ENCODE assay signal across 6 fruit fly cellular contexts in the genomic region with DNA sequence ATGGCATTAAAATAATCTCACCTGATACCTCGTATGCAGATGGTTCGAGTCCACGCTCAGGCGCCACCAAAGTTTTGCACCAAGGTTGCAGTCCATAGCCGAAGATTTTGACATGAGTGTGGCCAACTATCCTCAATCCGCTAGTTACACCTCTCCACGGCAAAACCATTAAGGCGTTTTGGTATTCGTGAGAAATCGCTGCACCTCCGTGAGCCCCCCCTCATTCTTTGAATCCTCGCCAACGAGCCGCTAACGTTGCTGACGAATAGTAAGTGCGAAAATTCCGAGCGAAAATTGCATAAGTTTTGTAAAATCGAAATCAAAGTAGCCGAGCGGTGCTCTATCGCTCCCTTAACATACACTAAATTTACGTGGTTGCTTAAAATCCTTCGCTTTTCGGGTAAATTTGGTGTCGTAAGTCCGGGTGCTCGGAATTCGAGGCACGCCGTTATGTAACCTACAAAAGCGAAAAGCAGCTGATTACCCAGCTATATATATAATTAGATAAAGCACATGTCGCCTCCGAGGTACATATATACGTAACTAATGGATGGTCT.
A peak's percentile ranks its signal among the peaks of the same experiment; 100 is the strongest.
TF ChIP-seq lines count a peak whose summit lies in the region.

A gene (plus strand): TSS at position 217 of the 557 bp plus-strand sequence.

- TF ChIP-seq CTCF in S2 (optimal IDR thresholded peaks at IDR 0.05; lab: Kevin White, UChicago) = peak; percentile 81 to 83
- peak; percentile 86 for TF ChIP-seq CTCF in whole organism, embryonic (GFP tag; optimal IDR thresholded peaks at IDR 0.05; lab: Kevin White, UChicago)

TF ChIP-seq in whole organism, adult, 20 proteins besides CTCF, POLR2A, EP300 and RAD21:
- TF ChIP-seq cic (GFP tag; optimal IDR thresholded peaks at IDR 0.05; lab: Kevin White, UChicago) (peak; percentile 62), bab1 (GFP tag; optimal IDR thresholded peaks at IDR 0.05; lab: Kevin White, UChicago) (peak; percentile 77), CG7101 (tag; optimal IDR thresholded peaks at IDR 0.05; lab: Kevin White, UChicago) (peak; percentile 52), toe (GFP tag; optimal IDR thresholded peaks at IDR 0.05; lab: Kevin White, UChicago) (no peak), Clk (GFP tag; optimal IDR thresholded peaks at IDR 0.05; lab: Kevin White, UChicago) (no peak), Mnt (GFP tag; optimal IDR thresholded peaks at IDR 0.05; lab: Kevin White, UChicago) (peak; percentile 93), tj (GFP tag; optimal IDR thresholded peaks at IDR 0.05; lab: Kevin White, UChicago) (peak; percentile 68), CG1620 (GFP tag; optimal IDR thresholded peaks at IDR 0.05; lab: Kevin White, UChicago) (peak; percentile 1), CG33017 (tag; optimal IDR thresholded peaks at IDR 0.05; lab: Kevin White, UChicago) (peak; percentile 37), CG5204 (GFP tag; optimal IDR thresholded peaks at IDR 0.05; lab: Kevin White, UChicago) (no peak), CG11617 (GFP tag; optimal IDR thresholded peaks at IDR 0.05; lab: Kevin White, UChicago) (peak; percentile 60), CG14711 (tag; optimal IDR thresholded peaks at IDR 0.05; lab: Kevin White, UChicago) (peak; percentile 23), pad (GFP tag; optimal IDR thresholded peaks at IDR 0.05; lab: Kevin White, UChicago) (peak; percentile 46), CG12768 (GFP tag; optimal IDR thresholded peaks at IDR 0.05; lab: Kevin White, UChicago) (peak; percentile 33), ovo (GFP tag; optimal IDR thresholded peaks at IDR 0.05; lab: Kevin White, UChicago) (peak; percentile 16), Hr96 (GFP tag; optimal IDR thresholded peaks at IDR 0.05; lab: Kevin White, UChicago) (no peak)

TF ChIP-seq in whole organism, embryonic, 481 proteins besides CTCF, POLR2A, EP300 and RAD21 (continues in another document):
- TF ChIP-seq CG7745 (tag; optimal IDR thresholded peaks at IDR 0.05; lab: Kevin White, UChicago) (peak; percentile 23), Hr39 (optimal IDR thresholded peaks at IDR 0.05; lab: Kevin White, UChicago) (no peak), TFAM (GFP tag; optimal IDR thresholded peaks at IDR 0.05; lab: Kevin White, UChicago) (no peak), so (GFP tag; IDR thresholded peaks at IDR 0.05; lab: Robert Waterston, UW) (peak; percentile 26; the same call in 1 of the 3 replicates), ftz-f1 (GFP tag; optimal IDR thresholded peaks at IDR 0.05; lab: Kevin White, UChicago) (peak; percentile 65), Rx (GFP tag; IDR thresholded peaks at IDR 0.05; lab: Robert Waterston, UW) (no peak), gt (GFP tag; IDR thresholded peaks at IDR 0.05; lab: Robert Waterston, UW) (no peak), CG6813 (GFP tag; optimal IDR thresholded peaks at IDR 0.05; lab: Kevin White, UChicago) (no peak), Ets65A (GFP tag; lab: Kevin White, UChicago) (peak; percentile 17), CG10274 (GFP tag; optimal IDR thresholded peaks at IDR 0.05; lab: Kevin White, UChicago) (no peak), CG13123 (GFP tag; optimal IDR thresholded peaks at IDR 0.05; lab: Kevin White, UChicago) (no peak), sens-2 (GFP tag; IDR thresholded peaks at IDR 0.05; lab: Robert Waterston, UW) (no peak), CG34422 (GFP tag; IDR thresholded peaks at IDR 0.05; lab: Robert Waterston, UW) (peak; percentile 59; the same call in 1 of the 3 replicates), vnd (GFP tag; IDR thresholded peaks at IDR 0.05; lab: Robert Waterston, UW; ENCODE audit: partially characterized antibody) (no peak), gce (GFP tag; IDR thresholded peaks at IDR 0.05; lab: Robert Waterston, UW) (no peak), ara (GFP tag; IDR thresholded peaks at IDR 0.05; lab: Robert Waterston, UW) (no peak), aop (GFP tag; IDR thresholded peaks at IDR 0.05; lab: Robert Waterston, UW) (no peak), CG15514 (GFP tag; optimal IDR thresholded peaks at IDR 0.05; lab: Kevin White, UChicago) (peak; percentile 86)

TF ChIP-seq in whole organism, prepupa, 60 proteins besides CTCF, POLR2A, EP300 and RAD21 (continues in another document):
- TF ChIP-seq Lpt (GFP tag; optimal IDR thresholded peaks at IDR 0.05; lab: Kevin White, UChicago) (no peak), dac (GFP tag; optimal IDR thresholded peaks at IDR 0.05; lab: Kevin White, UChicago) (no peak), CG10631 (GFP tag; optimal IDR thresholded peaks at IDR 0.05; lab: Kevin White, UChicago) (no peak), esn (GFP tag; optimal IDR thresholded peaks at IDR 0.05; lab: Kevin White, UChicago) (peak; percentile 12), fkh (GFP tag; optimal IDR thresholded peaks at IDR 0.05; lab: Kevin White, UChicago) (no peak), CG9139 (GFP tag; optimal IDR thresholded peaks at IDR 0.05; lab: Kevin White, UChicago) (no peak), pdm3 (GFP tag; optimal IDR thresholded peaks at IDR 0.05; lab: Kevin White, UChicago) (no peak), lz (GFP tag; optimal IDR thresholded peaks at IDR 0.05; lab: Kevin White, UChicago) (no peak), CG34406 (GFP tag; optimal IDR thresholded peaks at IDR 0.05; lab: Kevin White, UChicago) (no peak), salr (GFP tag; optimal IDR thresholded peaks at IDR 0.05; lab: Kevin White, UChicago) (no peak), CG31627 (GFP tag; optimal IDR thresholded peaks at IDR 0.05; lab: Kevin White, UChicago) (no peak), Ets21C (GFP tag; optimal IDR thresholded peaks at IDR 0.05; lab: Kevin White, UChicago) (no peak), Smox (GFP tag; optimal IDR thresholded peaks at IDR 0.05; lab: Kevin White, UChicago) (no peak), Met (GFP tag; optimal IDR thresholded peaks at IDR 0.05; lab: Kevin White, UChicago) (no peak), CG6854 (GFP tag; optimal IDR thresholded peaks at IDR 0.05; lab: Kevin White, UChicago) (peak; percentile 51), Sox15 (GFP tag; optimal IDR thresholded peaks at IDR 0.05; lab: Kevin White, UChicago) (no peak), fd59A (GFP tag; optimal IDR thresholded peaks at IDR 0.05; lab: Kevin White, UChicago) (no peak), CG11902 (GFP tag; optimal IDR thresholded peaks at IDR 0.05; lab: Kevin White, UChicago) (no peak), spab (GFP tag; optimal IDR thresholded peaks at IDR 0.05; lab: Kevin White, UChicago) (no peak)

TF ChIP-seq in whole organism, pupa, 21 proteins besides CTCF, POLR2A, EP300 and RAD21 (continues in another document):
- TF ChIP-seq CG13204 (GFP tag; optimal IDR thresholded peaks at IDR 0.05; lab: Kevin White, UChicago) = no peak
- TF ChIP-seq rn (GFP tag; IDR thresholded peaks at IDR 0.05; lab: Robert Waterston, UW) = no peak
- TF ChIP-seq D1 (tag; optimal IDR thresholded peaks at IDR 0.05; lab: Kevin White, UChicago) = peak; percentile 89
- TF ChIP-seq CG14655 (GFP tag; optimal IDR thresholded peaks at IDR 0.05; lab: Kevin White, UChicago) = no peak
- peak; percentile 32 for TF ChIP-seq EcR (GFP tag; optimal IDR thresholded peaks at IDR 0.05; lab: Kevin White, UChicago)
- no peak for TF ChIP-seq fd96Ca (GFP tag; IDR thresholded peaks at IDR 0.05; lab: Robert Waterston, UW)
- no peak for TF ChIP-seq CG34367 (tag; optimal IDR thresholded peaks at IDR 0.05; lab: Kevin White, UChicago)
- TF ChIP-seq gl (tag; optimal IDR thresholded peaks at IDR 0.05; lab: Kevin White, UChicago) = no peak
- TF ChIP-seq CG17806 (tag; optimal IDR thresholded peaks at IDR 0.05; lab: Kevin White, UChicago) = no peak
- peak; percentile 42; the same call in 1 of the 3 replicates for TF ChIP-seq CG4496 (GFP tag; IDR thresholded peaks at IDR 0.05; lab: Robert Waterston, UW)
- TF ChIP-seq CG15710 (tag; optimal IDR thresholded peaks at IDR 0.05; lab: Kevin White, UChicago) = no peak
- no peak for TF ChIP-seq CG9948 (tag; optimal IDR thresholded peaks at IDR 0.05; lab: Kevin White, UChicago)
- no peak for TF ChIP-seq CG8301 (tag; optimal IDR thresholded peaks at IDR 0.05; lab: Kevin White, UChicago)
- no peak for TF ChIP-seq CG10348 (GFP tag; IDR thresholded peaks at IDR 0.05; lab: Robert Waterston, UW)
- peak; percentile 6; the same call in 1 of the 2 replicates for TF ChIP-seq Ets98B (GFP tag; IDR thresholded peaks at IDR 0.05; lab: Robert Waterston, UW)
- no peak for TF ChIP-seq Snoo (tag; optimal IDR thresholded peaks at IDR 0.05; lab: Kevin White, UChicago)
- no peak for TF ChIP-seq Pif1A (GFP tag; optimal IDR thresholded peaks at IDR 0.05; lab: Kevin White, UChicago)
- no peak for TF ChIP-seq CG8159 (tag; optimal IDR thresholded peaks at IDR 0.05; lab: Kevin White, UChicago)
- TF ChIP-seq Pif1B (GFP tag; optimal IDR thresholded peaks at IDR 0.05; lab: Kevin White, UChicago) = no peak

TF ChIP-seq in whole organism, wandering third instar larva, 38 proteins besides CTCF, POLR2A, EP300 and RAD21 (continues in another document):
- TF ChIP-seq Mio (GFP tag; optimal IDR thresholded peaks at IDR 0.05; lab: Kevin White, UChicago) = no peak
- peak; percentile 34 for TF ChIP-seq h (GFP tag; optimal IDR thresholded peaks at IDR 0.05; lab: Kevin White, UChicago)
- TF ChIP-seq br (GFP tag; optimal IDR thresholded peaks at IDR 0.05; lab: Kevin White, UChicago) = no peak
- TF ChIP-seq psq (GFP tag; optimal IDR thresholded peaks at IDR 0.05; lab: Kevin White, UChicago) = peak; percentile 3
- TF ChIP-seq dmrt93B (GFP tag; optimal IDR thresholded peaks at IDR 0.05; lab: Kevin White, UChicago) = no peak
- peak; percentile 7 for TF ChIP-seq CrebA (GFP tag; optimal IDR thresholded peaks at IDR 0.05; lab: Kevin White, UChicago; ENCODE audit: borderline replicate concordance)
- TF ChIP-seq ey (GFP tag; optimal IDR thresholded peaks at IDR 0.05; lab: Kevin White, UChicago) = no peak
- TF ChIP-seq Dif (GFP tag; optimal IDR thresholded peaks at IDR 0.05; lab: Kevin White, UChicago; ENCODE audit: partially characterized antibody) = peak; percentile 10
- no peak for TF ChIP-seq dsf (GFP tag; optimal IDR thresholded peaks at IDR 0.05; lab: Kevin White, UChicago; ENCODE audit: borderline replicate concordance)
- peak; percentile 20 for TF ChIP-seq Sp1 (GFP tag; optimal IDR thresholded peaks at IDR 0.05; lab: Kevin White, UChicago)
- TF ChIP-seq Rel (GFP tag; optimal IDR thresholded peaks at IDR 0.05; lab: Kevin White, UChicago) = no peak
- TF ChIP-seq Rel (tag; optimal IDR thresholded peaks at IDR 0.05; lab: Kevin White, UChicago) = peak; percentile 71
- TF ChIP-seq Hnf4 (GFP tag; optimal IDR thresholded peaks at IDR 0.05; lab: Kevin White, UChicago) = no peak
- TF ChIP-seq Vsx2 (GFP tag; optimal IDR thresholded peaks at IDR 0.05; lab: Kevin White, UChicago; ENCODE audit: partially characterized antibody) = no peak
- TF ChIP-seq Jra (GFP tag; optimal IDR thresholded peaks at IDR 0.05; lab: Kevin White, UChicago) = no peak
- TF ChIP-seq Hr78 (GFP tag; optimal IDR thresholded peaks at IDR 0.05; lab: Kevin White, UChicago) = no peak
- TF ChIP-seq sv (GFP tag; optimal IDR thresholded peaks at IDR 0.05; lab: Kevin White, UChicago) = no peak
- peak; percentile 49 for TF ChIP-seq Hr83 (GFP tag; optimal IDR thresholded peaks at IDR 0.05; lab: Kevin White, UChicago; ENCODE audit: poor library complexity, severe bottlenecking)
- no peak for TF ChIP-seq brk (GFP tag; optimal IDR thresholded peaks at IDR 0.05; lab: Kevin White, UChicago)
- TF ChIP-seq usp (GFP tag; optimal IDR thresholded peaks at IDR 0.05; lab: Kevin White, UChicago) = no peak
- TF ChIP-seq sage (GFP tag; optimal IDR thresholded peaks at IDR 0.05; lab: Kevin White, UChicago) = no peak
- no peak for TF ChIP-seq woc (GFP tag; optimal IDR thresholded peaks at IDR 0.05; lab: Kevin White, UChicago)
